Worm (Caenorhabditis elegans): ENCODE results near the gene C18G1.1.

DNA sequence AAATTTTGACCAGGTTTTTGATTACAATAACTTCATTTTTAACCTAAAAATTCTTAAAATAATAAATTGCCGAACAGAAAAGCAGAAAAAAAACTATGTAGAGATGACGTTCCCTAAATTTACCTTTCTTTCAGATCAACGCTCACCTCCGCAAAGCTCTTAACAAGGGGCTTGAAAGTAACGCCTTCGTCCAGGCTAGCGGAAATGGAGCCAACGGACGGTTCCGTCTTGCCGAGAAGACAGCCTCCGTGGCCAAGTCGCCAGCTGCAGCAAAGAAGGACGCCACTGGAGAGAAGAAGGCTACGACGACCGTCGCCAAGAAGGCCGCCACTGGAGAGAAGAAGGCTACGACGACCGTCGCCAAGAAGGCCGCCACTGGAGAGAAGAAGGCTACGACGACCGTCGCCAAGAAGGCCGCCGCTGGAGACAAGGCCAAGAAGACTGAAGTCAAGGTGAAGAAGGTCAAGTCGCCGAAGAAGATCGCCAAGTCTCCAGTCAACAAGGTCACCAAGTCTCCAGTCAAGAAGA is 23.0 kb upstream of the C18G1.1 start:
- TF ChIP-seq unc-62 (GFP tag; optimal IDR thresholded peaks at IDR 0.05 in 1 of 2), result no peak
- TF ChIP-seq unc-62 (tag; optimal IDR thresholded peaks at IDR 0.05), result no peak
- no peak for TF ChIP-seq fkh-10 (GFP tag; optimal IDR thresholded peaks at IDR 0.05)
- TF ChIP-seq nhr-76 (tag; optimal IDR thresholded peaks at IDR 0.05), result no peak
- no peak for TF ChIP-seq skn-1 (tag; optimal IDR thresholded peaks at IDR 0.05)
